Fruit fly (Drosophila melanogaster) whole organism, embryonic: Measurements from ENCODE around the gene CG16790.

Experiments used
- Antp ChIP-seq: fragments of 200-800 bp; sonication (Bioruptor generic); optimal IDR thresholded peaks from 3 replicates; lab custom pipeline; 2016; ENCODE audit warnings: missing biosample characterization, missing genetic modification characterization
- Bdp1 ChIP-seq: fragments of 200-800 bp; sonication (Bioruptor generic); optimal IDR thresholded peaks from 3 replicates; lab custom pipeline; 2016; ENCODE audit warnings: missing biosample characterization, missing genetic modification characterization
- CG10959 ChIP-seq: fragments of 200-800 bp; sonication (Bioruptor generic); IDR thresholded peaks from 2 replicates; pipeline ENCODE4 v1.3.6; 2022; ENCODE audit warnings: missing biosample characterization, missing genetic modification characterization
- CG12155 ChIP-seq: fragments of 200-800 bp; sonication (Bioruptor generic); optimal IDR thresholded peaks from 3 replicates; lab custom pipeline; 2016; ENCODE audit warnings: missing biosample characterization, missing genetic modification characterization
- CG13775 ChIP-seq: fragments of 200-800 bp; sonication (Bioruptor generic); optimal IDR thresholded peaks from 3 replicates; lab custom pipeline; 2017; ENCODE audit warnings: missing biosample characterization, mild to moderate bottlenecking, missing genetic modification characterization
- CG14860 ChIP-seq: fragments of 200-800 bp; sonication (Bioruptor generic); IDR thresholded peaks from 3 replicates; pipeline ENCODE4 v1.3.6; 2022; ENCODE audit warnings: missing biosample characterization, missing genetic modification characterization; ENCODE audit not compliant: partially characterized antibody
- CG15514 ChIP-seq: fragments of 200-800 bp; sonication (Bioruptor generic); optimal IDR thresholded peaks from 3 replicates; lab custom pipeline; 2017; ENCODE audit warnings: missing biosample characterization, missing genetic modification characterization, mild to moderate bottlenecking, moderate library complexity, missing genetic modification reagents
- CG1602 ChIP-seq: fragments of 200-800 bp; sonication (Bioruptor generic); optimal IDR thresholded peaks from 3 replicates; lab custom pipeline; 2016; ENCODE audit warnings: missing biosample characterization, missing genetic modification characterization
- CG16813 ChIP-seq: fragments of 200-800 bp; sonication (Bioruptor generic); IDR thresholded peaks from 3 replicates; pipeline ENCODE4 v1.3.6; 2022; ENCODE audit warnings: missing biosample characterization, missing genetic modification characterization; ENCODE audit not compliant: partially characterized antibody
- CG17568 ChIP-seq: fragments of 200-800 bp; sonication (Bioruptor generic); optimal IDR thresholded peaks from 2 replicates; lab custom pipeline; 2018; ENCODE audit warnings: missing biosample characterization, mild to moderate bottlenecking, missing genetic modification characterization, moderate library complexity
- CG17802 ChIP-seq: fragments of 200-800 bp; sonication (Bioruptor generic); optimal IDR thresholded peaks from 2 replicates; lab custom pipeline; 2018; ENCODE audit warnings: missing biosample characterization, mild to moderate bottlenecking, missing genetic modification characterization, moderate library complexity
- CG18476 ChIP-seq: fragments of 200-800 bp; sonication (Bioruptor generic); optimal IDR thresholded peaks from 2 replicates; lab custom pipeline; 2016; ENCODE audit warnings: missing biosample characterization, mild to moderate bottlenecking, missing genetic modification characterization
- CG31441 ChIP-seq: fragments of 200-800 bp; sonication (Bioruptor generic); IDR thresholded peaks from 2 replicates; pipeline ENCODE4 v1.3.6; 2022; ENCODE audit warnings: missing biosample characterization, missing genetic modification characterization
- CG3407 ChIP-seq: fragments of 200-800 bp; sonication (Bioruptor generic); optimal IDR thresholded peaks from 2 replicates; lab custom pipeline; 2018; ENCODE audit warnings: missing biosample characterization, mild to moderate bottlenecking, missing genetic modification characterization
- CG3838 ChIP-seq: fragments of 200-800 bp; sonication (Bioruptor generic); optimal IDR thresholded peaks from 3 replicates; lab custom pipeline; 2016; ENCODE audit warnings: missing biosample characterization, missing genetic modification characterization
- CG4404 ChIP-seq: fragments of 200-800 bp; sonication (Bioruptor generic); IDR thresholded peaks from 2 replicates; pipeline ENCODE4 v1.3.6; 2022; ENCODE audit warnings: missing biosample characterization, missing genetic modification characterization
- CG6683 ChIP-seq: fragments of 200-800 bp; sonication (Bioruptor generic); optimal IDR thresholded peaks from 2 replicates; lab custom pipeline; 2017; ENCODE audit warnings: missing biosample characterization, mild to moderate bottlenecking, missing genetic modification characterization, missing genetic modification reagents
- CG7556 ChIP-seq: fragments of 200-800 bp; sonication (Bioruptor generic); optimal IDR thresholded peaks from 2 replicates; lab custom pipeline; 2017; ENCODE audit warnings: missing biosample characterization, mild to moderate bottlenecking, missing genetic modification characterization
- CG7745 ChIP-seq: fragments of 200-800 bp; sonication (Bioruptor generic); optimal IDR thresholded peaks from 2 replicates; lab custom pipeline; 2018; ENCODE audit warnings: missing biosample characterization, mild to moderate bottlenecking, missing genetic modification characterization, moderate library complexity
- CG8944 ChIP-seq: fragments of 200-800 bp; sonication (Bioruptor generic); optimal IDR thresholded peaks from 3 replicates; lab custom pipeline; 2016; ENCODE audit warnings: missing biosample characterization, missing genetic modification characterization
- CoRest ChIP-seq: fragments of 200-800 bp; sonication (Bioruptor generic); optimal IDR thresholded peaks from 3 replicates; lab custom pipeline; 2018; ENCODE audit warnings: missing biosample characterization, mild to moderate bottlenecking, missing genetic modification characterization, moderate library complexity
- GATAe ChIP-seq: fragments of 200-800 bp; sonication (Bioruptor generic); conservative IDR thresholded peaks from 2 replicates; pipeline ENCODE4 v1.3.6; 2022; ENCODE audit warnings: missing biosample characterization, missing genetic modification characterization
- Gug ChIP-seq: fragments of 200-800 bp; sonication (Bioruptor generic); IDR thresholded peaks from 4 replicates; pipeline ENCODE4 v1.3.6; 2022; ENCODE audit warnings: missing biosample characterization, missing genetic modification characterization
- H2.0 ChIP-seq: fragments of 200-800 bp; sonication (Bioruptor generic); IDR thresholded peaks from 2 replicates; pipeline ENCODE4 v1.3.6; 2022; ENCODE audit warnings: missing biosample characterization, missing genetic modification characterization
- HLH54F ChIP-seq: fragments of 200-800 bp; sonication (Bioruptor generic); optimal IDR thresholded peaks from 3 replicates; lab custom pipeline; 2016; ENCODE audit warnings: missing biosample characterization, missing genetic modification characterization
- MBD-R2 ChIP-seq: fragments of 200-800 bp; sonication (Bioruptor generic); IDR thresholded peaks from 2 replicates; pipeline ENCODE4 v1.3.6; 2022; ENCODE audit warnings: missing biosample characterization, missing genetic modification characterization
- Scr ChIP-seq: fragments of 200-800 bp; sonication (Bioruptor generic); IDR thresholded peaks from 2 replicates; pipeline ENCODE4 v1.3.6; 2022; ENCODE audit warnings: missing biosample characterization, missing genetic modification characterization; ENCODE audit not compliant: partially characterized antibody
- Sox100B ChIP-seq: fragments of 200-800 bp; sonication (Bioruptor generic); optimal IDR thresholded peaks from 3 replicates; lab custom pipeline; 2018; ENCODE audit warnings: missing biosample characterization, mild to moderate bottlenecking, missing genetic modification characterization
- Sry-β ChIP-seq: fragments of 200-800 bp; sonication (Bioruptor generic); optimal IDR thresholded peaks from 2 replicates; lab custom pipeline; 2018; ENCODE audit warnings: missing biosample characterization, mild to moderate bottlenecking, missing genetic modification characterization, moderate library complexity
- chn ChIP-seq: fragments of 200-800 bp; sonication (Bioruptor generic); optimal IDR thresholded peaks from 2 replicates; lab custom pipeline; 2016; ENCODE audit warnings: missing biosample characterization, missing genetic modification characterization
- disco-r ChIP-seq: fragments of 200-800 bp; sonication (Bioruptor generic); optimal IDR thresholded peaks from 2 replicates; lab custom pipeline; 2016; ENCODE audit warnings: missing biosample characterization, missing genetic modification characterization
- esg ChIP-seq: fragments of 200-800 bp; sonication (Bioruptor generic); conservative IDR thresholded peaks from 2 replicates; pipeline ENCODE4 v1.3.6; 2022; ENCODE audit warnings: missing biosample characterization, missing genetic modification characterization
- fu2 ChIP-seq: fragments of 200-800 bp; sonication (Bioruptor generic); optimal IDR thresholded peaks from 2 replicates; lab custom pipeline; 2016; ENCODE audit warnings: missing biosample characterization, missing genetic modification characterization
- gro ChIP-seq: fragments of 200-800 bp; sonication (Bioruptor generic); optimal IDR thresholded peaks from 2 replicates; lab custom pipeline; 2016; ENCODE audit warnings: missing biosample characterization, missing genetic modification characterization
- hkb ChIP-seq, 2 experiments: fragments of 200-800 bp in 1 of 2; fragments of >200 bp in 1 of 2; sonication (Bioruptor generic) in 1 of 2; IDR thresholded peaks in 1 of 2; optimal IDR thresholded peaks in 1 of 2; 2 replicates each; pipeline versions ENCODE4 v1.3.6 to Lab custom; 2017 to 2022; ENCODE audit warnings: missing biosample characterization in 1 of 2, missing genetic modification characterization in 1 of 2
- jumu ChIP-seq: fragments of 200-800 bp; sonication (Bioruptor generic); optimal IDR thresholded peaks from 3 replicates; lab custom pipeline; 2016; ENCODE audit warnings: missing biosample characterization, missing genetic modification characterization
- mirr ChIP-seq: fragments of 200-800 bp; sonication (Bioruptor generic); optimal IDR thresholded peaks from 3 replicates; lab custom pipeline; 2018; ENCODE audit warnings: missing biosample characterization, mild to moderate bottlenecking, missing genetic modification characterization
- mld ChIP-seq: fragments of 200-800 bp; sonication (Bioruptor generic); IDR thresholded peaks from 3 replicates; pipeline ENCODE4 v1.3.6; 2022; ENCODE audit warnings: missing biosample characterization, missing genetic modification characterization; ENCODE audit not compliant: partially characterized antibody
- pita ChIP-seq: fragments of 200-800 bp; sonication (Bioruptor generic); optimal IDR thresholded peaks from 2 replicates; lab custom pipeline; 2017; ENCODE audit warnings: missing biosample characterization, mild to moderate bottlenecking, missing genetic modification characterization
- psq ChIP-seq: fragments of 200-800 bp; sonication (Bioruptor generic); optimal IDR thresholded peaks from 2 replicates; lab custom pipeline; 2017; ENCODE audit warnings: missing biosample characterization, missing genetic modification characterization
- repo ChIP-seq: fragments of 200-800 bp; sonication (Bioruptor generic); optimal IDR thresholded peaks from 2 replicates; lab custom pipeline; 2016; ENCODE audit warnings: missing biosample characterization, missing genetic modification characterization
- rib ChIP-seq: fragments of 200-800 bp; sonication (Bioruptor generic); IDR thresholded peaks from 2 replicates; pipeline ENCODE4 v1.3.6; 2022; ENCODE audit warnings: missing biosample characterization, missing genetic modification characterization
- ro ChIP-seq: fragments of 200-800 bp; sonication (Bioruptor generic); IDR thresholded peaks from 2 replicates; pipeline ENCODE4 v1.3.6; 2022; ENCODE audit warnings: missing biosample characterization, missing genetic modification characterization
- row ChIP-seq: fragments of 200-800 bp; sonication (Bioruptor generic); IDR thresholded peaks from 3 replicates; pipeline ENCODE4 v1.3.6; 2022; ENCODE audit warnings: missing biosample characterization, missing genetic modification characterization
- run ChIP-seq: fragments of 200-800 bp; sonication (Bioruptor generic); optimal IDR thresholded peaks from 3 replicates; lab custom pipeline; 2018; ENCODE audit warnings: missing biosample characterization, mild to moderate bottlenecking, missing genetic modification characterization
- seq ChIP-seq: fragments of 200-800 bp; sonication (Bioruptor generic); IDR thresholded peaks from 2 replicates; pipeline ENCODE4 v1.3.6; 2022; ENCODE audit warnings: missing biosample characterization, missing genetic modification characterization
- tio ChIP-seq: fragments of 200-800 bp; sonication (Bioruptor generic); optimal IDR thresholded peaks from 2 replicates; lab custom pipeline; 2017; ENCODE audit warnings: missing biosample characterization, missing genetic modification characterization, inconsistent platforms
- unpg ChIP-seq: fragments of 200-800 bp; sonication (Bioruptor generic); optimal IDR thresholded peaks from 3 replicates; lab custom pipeline; 2018; ENCODE audit warnings: missing biosample characterization, mild to moderate bottlenecking, missing genetic modification characterization, moderate library complexity
- wdn ChIP-seq: fragments of 200-800 bp; sonication (Bioruptor generic); IDR thresholded peaks from 2 replicates; pipeline ENCODE4 v1.3.6; 2022; ENCODE audit warnings: missing biosample characterization, missing genetic modification characterization

Gene CG16790

DNA sequence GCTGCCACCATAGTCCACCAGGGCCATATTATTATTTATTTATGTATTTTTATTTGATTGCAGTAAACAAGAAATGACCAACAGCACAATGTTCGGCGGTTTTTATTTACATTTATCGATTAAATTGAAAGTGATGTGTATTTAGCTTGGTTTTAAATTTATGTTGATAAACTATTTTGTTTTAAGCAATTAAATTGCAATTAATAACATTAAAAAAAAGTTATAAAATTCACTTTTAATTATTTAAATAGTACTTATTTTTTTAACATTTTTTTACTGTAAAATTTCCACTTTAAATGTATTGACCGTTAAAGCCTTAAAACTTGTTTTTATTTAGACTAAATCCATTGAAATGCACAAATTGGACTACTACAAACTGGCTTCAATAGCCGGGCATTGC lies at the start of gene CG16790:
CG16790 (minus strand) TSS at position 101 of the 400 bp plus-strand sequence.
- TF ChIP-seq MBD-R2, result 0 out of 2 replicates have a peak, but pooled peaks have one; percentile 42
- TF ChIP-seq CG14860, result no peak
- TF ChIP-seq row (GFP tag; lab: Robert Waterston, UW), result peak; percentile 13; the same call in 1 of the 3 replicates
- TF ChIP-seq CG17802 (tag; lab: Kevin White, UChicago), result no peak
- peak; percentile 54 for TF ChIP-seq Sry-β (GFP tag; lab: Kevin White, UChicago)

dm6 chr3R:9618331-9618730 lies 48.3 kb upstream of the CG16790 start:
- peak; percentile 62 for TF ChIP-seq chn (GFP tag; lab: Kevin White, UChicago)
- peak; percentile 30 for TF ChIP-seq disco-r (GFP tag; lab: Kevin White, UChicago)
- TF ChIP-seq CG8944 (GFP tag; lab: Kevin White, UChicago), result peak; percentile 44
- no peak for TF ChIP-seq CG16813 (GFP tag; lab: Robert Waterston, UW)
- TF ChIP-seq CG12155 (GFP tag; lab: Kevin White, UChicago), result peak; percentile 43
- TF ChIP-seq CG3407 (GFP tag; lab: Kevin White, UChicago), result peak; percentile 61
- no peak for TF ChIP-seq mirr
- peak; percentile 45 for TF ChIP-seq CG13775
- TF ChIP-seq CG15514 (GFP tag; lab: Kevin White, UChicago), result peak; percentile 22
- TF ChIP-seq tio (GFP tag; lab: Kevin White, UChicago), result peak; percentile 42
- peak; percentile 76 for TF ChIP-seq CG10959
- TF ChIP-seq CG4404, result peak; percentile 71
- TF ChIP-seq fu2, result peak; percentile 22
- no peak for TF ChIP-seq pita (GFP tag; lab: Kevin White, UChicago)
- TF ChIP-seq GATAe (GFP tag; lab: Robert Waterston, UW), result peak; percentile 23; the same call in 1 of the 2 replicates
- TF ChIP-seq rib (GFP tag; lab: Robert Waterston, UW), result no peak
- peak; percentile 42 for TF ChIP-seq run (tag; lab: Kevin White, UChicago)
- TF ChIP-seq CG31441 (GFP tag; lab: Robert Waterston, UW), result peak; percentile 77
- TF ChIP-seq mld (GFP tag; lab: Robert Waterston, UW), result no peak
- no peak for TF ChIP-seq CG3838 (GFP tag; lab: Kevin White, UChicago)
- TF ChIP-seq CoRest (tag; lab: Kevin White, UChicago), result peak; percentile 66
- TF ChIP-seq Sox100B (GFP tag; lab: Kevin White, UChicago), result peak; percentile 33
- peak; percentile 68 for TF ChIP-seq jumu (GFP tag; lab: Kevin White, UChicago)
- no peak for TF ChIP-seq gro (GFP tag; lab: Kevin White, UChicago)
- peak; percentile 74 for TF ChIP-seq ro (GFP tag; lab: Robert Waterston, UW)
- TF ChIP-seq H2.0, result peak; percentile 84
- TF ChIP-seq hkb (optimal IDR thresholded peaks at IDR 0.05; lab: Kevin White, UChicago), result no peak
- TF ChIP-seq hkb (GFP tag; IDR thresholded peaks at IDR 0.05; lab: Robert Waterston, UW), result peak; percentile 83
- peak; percentile 5 for TF ChIP-seq CG17568
- peak; percentile 44 for TF ChIP-seq CG7556 (GFP tag; lab: Kevin White, UChicago)
- TF ChIP-seq esg (GFP tag; lab: Robert Waterston, UW), result peak; percentile 80
- TF ChIP-seq CG1602 (GFP tag; lab: Kevin White, UChicago), result peak; percentile 66
- TF ChIP-seq CG6683 (GFP tag; lab: Kevin White, UChicago), result peak; percentile 2
- TF ChIP-seq wdn (GFP tag; lab: Robert Waterston, UW), result no peak
- TF ChIP-seq repo, result peak; percentile 74
- peak; percentile 75 for TF ChIP-seq Antp
- peak; percentile 65 for TF ChIP-seq seq (GFP tag; lab: Robert Waterston, UW)
- peak; percentile 34 for TF ChIP-seq Bdp1
- TF ChIP-seq CG7745, result no peak
- peak; percentile 46 for TF ChIP-seq CG18476 (GFP tag; lab: Kevin White, UChicago)
- no peak for TF ChIP-seq Scr (GFP tag; lab: Robert Waterston, UW)
- peak; percentile 53; the same call in 2 of the 4 replicates for TF ChIP-seq Gug (GFP tag; lab: Robert Waterston, UW)
- no peak for TF ChIP-seq psq
- TF ChIP-seq unpg (GFP tag; lab: Kevin White, UChicago), result peak; percentile 76
- peak; percentile 19 for TF ChIP-seq HLH54F (GFP tag; lab: Kevin White, UChicago)
